Worm (Caenorhabditis elegans) whole organism, mixed stage, embryonic: Measurements from ENCODE around the gene F10E9.2.

Experiments
- M03D4.4 ChIP-seq: sonication (generic microtip); optimal IDR thresholded peaks from 2 replicates; lab custom pipeline; 2017; ENCODE audit warnings: mild to moderate bottlenecking, missing genetic modification characterization, missing compliant biosample characterization
- ceh-39 ChIP-seq: fragments of 150-350 bp; optimal IDR thresholded peaks from 2 replicates; lab custom pipeline; 2014; ENCODE audit warnings: missing biosample characterization, missing genetic modification characterization
- ceh-83 ChIP-seq: fragments of 200-800 bp; sonication (Bioruptor generic); optimal IDR thresholded peaks from 2 replicates; lab custom pipeline; 2018; ENCODE audit warnings: mild to moderate bottlenecking, missing genetic modification characterization, missing compliant biosample characterization
- ces-1 ChIP-seq: fragments of 150-350 bp; optimal IDR thresholded peaks from 2 replicates; lab custom pipeline; 2014; ENCODE audit warnings: missing biosample characterization, missing genetic modification reagents, missing genetic modification characterization
- lsy-2 ChIP-seq: fragments of 150-350 bp; optimal IDR thresholded peaks from 2 replicates; lab custom pipeline; 2014; ENCODE audit warnings: missing biosample characterization, missing genetic modification characterization
- nhr-12 ChIP-seq: fragments of 150-350 bp; optimal IDR thresholded peaks from 2 replicates; lab custom pipeline; 2014; ENCODE audit warnings: missing biosample characterization, missing genetic modification characterization
- nhr-28 ChIP-seq: fragments of 150-350 bp; optimal IDR thresholded peaks from 2 replicates; lab custom pipeline; 2014; ENCODE audit warnings: missing biosample characterization, missing genetic modification characterization
- pha-4 ChIP-seq: fragments of 150-350 bp; optimal IDR thresholded peaks from 2 replicates; lab custom pipeline; 2018; ENCODE audit warnings: missing biosample characterization, missing genetic modification reagents, missing genetic modification characterization
- sem-2 ChIP-seq: fragments of 200-800 bp; sonication (Bioruptor generic); optimal IDR thresholded peaks from 2 replicates; lab custom pipeline; 2018; ENCODE audit warnings: mild to moderate bottlenecking, missing genetic modification characterization, missing compliant biosample characterization
- sptf-1 ChIP-seq: sonication (generic microtip); optimal IDR thresholded peaks from 2 replicates; lab custom pipeline; 2017; ENCODE audit warnings: mild to moderate bottlenecking, missing genetic modification characterization, moderate library complexity, missing compliant biosample characterization
- unc-62 ChIP-seq: fragments of 150-350 bp; optimal IDR thresholded peaks from 2 replicates; lab custom pipeline; 2014; ENCODE audit warnings: missing biosample characterization, missing genetic modification reagents, missing genetic modification characterization
- ztf-11 ChIP-seq: fragments of 150-350 bp; optimal IDR thresholded peaks from 2 replicates; lab custom pipeline; 2014; ENCODE audit warnings: missing biosample characterization, missing genetic modification characterization

ce11 chrIII:8268296-8268695 lies 44.2 kb upstream of the F10E9.2 start, which contains the start of the genes F09G8.7 and crn-7:
- no peak for TF ChIP-seq M03D4.4 (tag; lab: Kevin White, UChicago)
- TF ChIP-seq ceh-83 (GFP tag; lab: Kevin White, UChicago): no peak
- TF ChIP-seq ztf-11: no peak
- TF ChIP-seq ces-1 (GFP tag; lab: Kevin White, UChicago): no peak
- no peak for TF ChIP-seq nhr-28 (tag; lab: Kevin White, UChicago)
- TF ChIP-seq unc-62 (GFP tag; lab: Kevin White, UChicago): no peak
- no peak for TF ChIP-seq sptf-1 (tag; lab: Kevin White, UChicago)
- TF ChIP-seq sem-2 (GFP tag; lab: Kevin White, UChicago): no peak
- TF ChIP-seq lsy-2 (tag; lab: Kevin White, UChicago): no peak
- no peak for TF ChIP-seq pha-4 (tag; lab: Kevin White, UChicago)
- TF ChIP-seq nhr-12 (tag; lab: Kevin White, UChicago): no peak
- TF ChIP-seq ceh-39 (tag; lab: Kevin White, UChicago): no peak
